Worm (Caenorhabditis elegans): ENCODE results near the gene W10G6.6.

DNA sequence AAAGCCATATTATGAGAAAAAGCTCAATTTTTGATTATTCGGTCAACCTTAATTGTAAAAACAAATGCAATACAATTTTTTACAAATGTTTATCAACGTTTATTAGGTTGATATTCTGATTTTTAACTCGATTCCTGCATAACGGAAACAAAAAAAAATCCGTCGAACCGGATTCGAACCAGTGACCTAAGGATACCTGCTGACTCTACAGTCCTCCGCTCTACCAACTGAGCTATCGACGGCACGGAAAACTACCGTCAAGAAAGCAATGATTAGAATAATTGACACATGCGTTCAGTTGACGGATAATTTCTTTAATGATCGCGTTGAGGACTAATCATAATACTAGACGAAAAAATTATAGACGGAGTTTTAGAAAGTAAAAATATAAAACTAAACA, 41.9 kb downstream of the W10G6.6 start:
- TF ChIP-seq jun-1 (tag; optimal IDR thresholded peaks at IDR 0.05) (no peak), snpc-4 (tag; optimal IDR thresholded peaks at IDR 0.05) (no peak), unc-62 (GFP tag; optimal IDR thresholded peaks at IDR 0.05) (no peak), ceh-82 (tag; optimal IDR thresholded peaks at IDR 0.05) (no peak), lsy-2 (tag; optimal IDR thresholded peaks at IDR 0.05) (no peak), pqm-1 (tag; optimal IDR thresholded peaks at IDR 0.05) (no peak), nhr-12 (tag; optimal IDR thresholded peaks at IDR 0.05) (no peak), ztf-11 (tag; optimal IDR thresholded peaks at IDR 0.05) (no peak), aly-2 (tag; optimal IDR thresholded peaks at IDR 0.05) (no peak), nhr-77 (tag; optimal IDR thresholded peaks at IDR 0.05) (no peak), dpl-1 (GFP tag; optimal IDR thresholded peaks at IDR 0.05) (no peak), elt-2 (tag; optimal IDR thresholded peaks at IDR 0.05) (no peak)

Data from whole organism, L1 larva.